Fruit fly (Drosophila melanogaster) S2 (cell line): ENCODE measurements around the gene srw.

Experiments used
- CG8478 ChIP-seq: fragments of >200 bp; optimal IDR thresholded peaks from 2 replicates; lab custom pipeline; 2018
- CTCF ChIP-seq, 2 experiments: fragments of >200 bp; optimal IDR thresholded peaks; 2 replicates each; lab custom pipeline; 2018

- TF ChIP-seq CG8478 (no peak), CTCF (optimal IDR thresholded peaks at IDR 0.05; lab: Kevin White, UChicago) (peak in 1 of 2 experiments; percentile 33)
These were observed 651 bp downstream of the srw start, which contains the start of gene CG11583 for dm6 chr3L:4282627-4283026.
